Worm (Caenorhabditis elegans): ENCODE results near the gene C06B3.16.

Gene C06B3.16

ce11 chrV:13907557-13908104 is 23.7 kb upstream of the C06B3.16 start (continued):
- TF ChIP-seq nhr-80 (tag; optimal IDR thresholded peaks at IDR 0.05) (peak; percentile 47), ztf-3 (GFP tag; optimal IDR thresholded peaks at IDR 0.05) (peak; percentile 47), atf-7 (tag; optimal IDR thresholded peaks at IDR 0.05) (peak; percentile 90), F55B11.4 (tag; optimal IDR thresholded peaks at IDR 0.05; ENCODE audit: borderline replicate concordance, insufficient read depth) (no peak), F23B12.7 (tag; optimal IDR thresholded peaks at IDR 0.05; ENCODE audit: insufficient read depth) (no peak)

- TF ChIP-seq ztf-26 (tag; optimal IDR thresholded peaks at IDR 0.05) (no peak), let-526 (GFP tag; IDR thresholded peaks at IDR 0.05) (no peak), akir-1 (GFP tag; optimal IDR thresholded peaks at IDR 0.05) (no peak), ztf-25 (GFP tag; IDR thresholded peaks at IDR 0.05) (no peak), fkh-3 (tag; optimal IDR thresholded peaks at IDR 0.05) (no peak), dpff-1 (tag; optimal IDR thresholded peaks at IDR 0.05) (no peak), gei-17 (GFP tag; optimal IDR thresholded peaks at IDR 0.05) (no peak), lag-1 (GFP tag; IDR thresholded peaks at IDR 0.05) (no peak), sdz-38 (tag; optimal IDR thresholded peaks at IDR 0.05) (no peak), hlh-12 (tag; optimal IDR thresholded peaks at IDR 0.05) (no peak), cebp-1 (GFP tag; IDR thresholded peaks at IDR 0.05) (no peak), cebp-1 (tag; optimal IDR thresholded peaks at IDR 0.05) (peak; percentile 29), snpc-4 (GFP tag; optimal IDR thresholded peaks at IDR 0.05) (no peak), snpc-4 (tag; optimal IDR thresholded peaks at IDR 0.05) (no peak), ceh-40 (GFP tag; IDR thresholded peaks at IDR 0.05) (no peak), ceh-91 (GFP tag; IDR thresholded peaks at IDR 0.05) (no peak), ZK185.1 (tag; optimal IDR thresholded peaks at IDR 0.05; ENCODE audit: poor library complexity, severe bottlenecking) (no peak), ets-4 (GFP tag; optimal IDR thresholded peaks at IDR 0.05) (no peak), nfyb-1 (GFP tag; IDR thresholded peaks at IDR 0.05) (peak; percentile 64), rcor-1 (GFP tag; IDR thresholded peaks at IDR 0.05) (no peak), snpc-1.1 (tag; optimal IDR thresholded peaks at IDR 0.05; ENCODE audit: insufficient read depth) (no peak), die-1 (tag; optimal IDR thresholded peaks at IDR 0.05) (no peak), attf-6 (GFP tag; IDR thresholded peaks at IDR 0.05) (no peak; the same call in 1 of the 2 replicates), lin-40 (tag; optimal IDR thresholded peaks at IDR 0.05) (no peak), tlf-1 (GFP tag; optimal IDR thresholded peaks at IDR 0.05) (no peak), T07F8.4 (tag; optimal IDR thresholded peaks at IDR 0.05) (no peak), hlh-26 (GFP tag; conservative IDR thresholded peaks at IDR 0.05) (no peak), madf-6 (GFP tag; IDR thresholded peaks at IDR 0.05) (no peak), tbp1 (GFP tag; optimal IDR thresholded peaks at IDR 0.05) (no peak), F33H1.4 (GFP tag; IDR thresholded peaks at IDR 0.05) (no peak), attf-5 (GFP tag; optimal IDR thresholded peaks at IDR 0.05) (no peak), egl-18 (GFP tag; IDR thresholded peaks at IDR 0.05) (no peak), F57A8.1 (GFP tag; optimal IDR thresholded peaks at IDR 0.05) (no peak), Y53G8AR.9 (GFP tag; conservative IDR thresholded peaks at IDR 0.05) (no peak), F37B4.10 (GFP tag; IDR thresholded peaks at IDR 0.05) (no peak), mxl-1 (tag; optimal IDR thresholded peaks at IDR 0.05) (no peak), Y79H2A.3 (GFP tag; conservative IDR thresholded peaks at IDR 0.05) (peak; percentile 6; the same call in 1 of the 2 replicates), F23B12.7 (tag; optimal IDR thresholded peaks at IDR 0.05; ENCODE audit: insufficient read depth) (no peak), lir-1 (GFP tag; conservative IDR thresholded peaks at IDR 0.05) (no peak), nhr-120 (GFP tag; IDR thresholded peaks at IDR 0.05) (no peak), sptf-2 (GFP tag; optimal IDR thresholded peaks at IDR 0.05) (no peak), ztf-3 (GFP tag; optimal IDR thresholded peaks at IDR 0.05) (peak; percentile 41), dpl-1 (GFP tag; optimal IDR thresholded peaks at IDR 0.05) (no peak)
Observed at ce11 chrV:13908120-13908915, 23.0 kb upstream of the C06B3.16 start.
